Worm (Caenorhabditis elegans) whole organism, early embryonic: ENCODE results near the gene F41E6.12.

Experiments
- B0310.2 ChIP-seq: sonication (generic microtip); optimal IDR thresholded peaks from 2 replicates; lab custom pipeline; 2016; ENCODE audit warnings: mild to moderate bottlenecking, missing genetic modification characterization, missing compliant biosample characterization
- F13C5.2 ChIP-seq: sonication (generic microtip); optimal IDR thresholded peaks from 2 replicates; lab custom pipeline; 2017; ENCODE audit warnings: mild to moderate bottlenecking, missing genetic modification characterization, inconsistent platforms, missing compliant biosample characterization
- aly-1 ChIP-seq: sonication (generic microtip); optimal IDR thresholded peaks from 2 replicates; lab custom pipeline; 2016; ENCODE audit warnings: missing genetic modification characterization, missing compliant biosample characterization
- ama-1 ChIP-seq: fragments of 150-350 bp; optimal IDR thresholded peaks from 2 replicates; lab custom pipeline; 2014
- ceh-13 ChIP-seq: fragments of 200-800 bp; sonication (Bioruptor generic); optimal IDR thresholded peaks from 2 replicates; lab custom pipeline; 2018; ENCODE audit warnings: mild to moderate bottlenecking, missing genetic modification characterization, missing compliant biosample characterization
- ceh-36 ChIP-seq: sonication (generic microtip); optimal IDR thresholded peaks from 2 replicates; lab custom pipeline; 2016; ENCODE audit warnings: missing genetic modification characterization, inconsistent platforms, missing compliant biosample characterization
- ets-7 ChIP-seq: sonication (generic microtip); optimal IDR thresholded peaks from 2 replicates; lab custom pipeline; 2016; ENCODE audit warnings: missing genotype, missing genetic modification characterization, missing compliant biosample characterization
- flt-1 ChIP-seq: fragments of 200-800 bp; sonication (Bioruptor generic); IDR thresholded peaks from 2 replicates; pipeline ENCODE4 v1.3.6; 2022; ENCODE audit warnings: missing genetic modification characterization, missing compliant biosample characterization
- hmbx-1 ChIP-seq: sonication (generic microtip); optimal IDR thresholded peaks from 2 replicates; lab custom pipeline; 2016; ENCODE audit warnings: mild to moderate bottlenecking, missing genetic modification characterization, missing compliant biosample characterization
- hmg-4 ChIP-seq: fragments of 200-800 bp; sonication (Bioruptor generic); optimal IDR thresholded peaks from 2 replicates; lab custom pipeline; 2018; ENCODE audit warnings: mild to moderate bottlenecking, missing genetic modification characterization, missing compliant biosample characterization
- hnd-1 ChIP-seq: sonication (generic microtip); optimal IDR thresholded peaks from 2 replicates; lab custom pipeline; 2016; ENCODE audit warnings: missing genetic modification characterization, missing compliant biosample characterization
- pes-1 ChIP-seq: fragments of 200-800 bp; sonication (Bioruptor generic); IDR thresholded peaks from 2 replicates; pipeline ENCODE4 v1.3.6; 2022; ENCODE audit warnings: missing genetic modification reagents, missing genetic modification characterization, missing compliant biosample characterization
- scrt-1 ChIP-seq: fragments of 200-800 bp; sonication (Bioruptor generic); IDR thresholded peaks from 2 replicates; pipeline ENCODE4 v1.3.6; 2022; ENCODE audit warnings: missing genetic modification characterization, missing compliant biosample characterization
- sea-1 ChIP-seq: fragments of 200-800 bp; sonication (Bioruptor generic); conservative IDR thresholded peaks from 2 replicates; pipeline ENCODE4 v1.3.6; 2022; ENCODE audit warnings: missing genetic modification characterization, missing compliant biosample characterization
- tbx-11 ChIP-seq: fragments of 200-800 bp; sonication (Bioruptor generic); IDR thresholded peaks from 2 replicates; pipeline ENCODE4 v1.3.6; 2022; ENCODE audit warnings: missing genetic modification characterization, missing compliant biosample characterization
- tbx-37 ChIP-seq: fragments of 200-800 bp; sonication (Bioruptor generic); conservative IDR thresholded peaks from 2 replicates; pipeline ENCODE4 v1.3.6; 2022; ENCODE audit warnings: missing genetic modification reagents, missing genetic modification characterization, missing compliant biosample characterization
- tra-4 ChIP-seq: sonication (generic microtip); optimal IDR thresholded peaks from 2 replicates; lab custom pipeline; 2017; ENCODE audit warnings: missing genetic modification characterization, missing compliant biosample characterization

Gene F41E6.12

ce11 chrV:8629029-8629428, at the start of gene F41E6.12:
TSS of gene F41E6.12 (minus strand) at chrV:8629129.
- no peak for TF ChIP-seq ama-1 (lab: Kevin White, UChicago)
- TF ChIP-seq F13C5.2 = no peak
- TF ChIP-seq flt-1 = no peak
- TF ChIP-seq hmbx-1 = no peak
- TF ChIP-seq pes-1 = no peak
- no peak for TF ChIP-seq B0310.2
- TF ChIP-seq ets-7 (tag; lab: Kevin White, UChicago) = no peak
- no peak for TF ChIP-seq tbx-11 (GFP tag; lab: Robert Waterston, UW)
- TF ChIP-seq ceh-36 (tag; lab: Kevin White, UChicago) = no peak
- TF ChIP-seq hmg-4 = no peak
- TF ChIP-seq tbx-37 (GFP tag; lab: Robert Waterston, UW) = no peak
- no peak for TF ChIP-seq aly-1 (tag; lab: Kevin White, UChicago)
- no peak for TF ChIP-seq scrt-1 (GFP tag; lab: Robert Waterston, UW)
- no peak for TF ChIP-seq sea-1 (GFP tag; lab: Robert Waterston, UW)
- TF ChIP-seq hnd-1 (tag; lab: Kevin White, UChicago) = no peak
- TF ChIP-seq tra-4 (tag; lab: Kevin White, UChicago) = no peak
- TF ChIP-seq ceh-13 (GFP tag; lab: Kevin White, UChicago) = no peak

- TF ChIP-seq ceh-13 (GFP tag; lab: Kevin White, UChicago) = no peak
- no peak for TF ChIP-seq tbx-11 (GFP tag; lab: Robert Waterston, UW)
- no peak for TF ChIP-seq flt-1
- no peak for TF ChIP-seq hmg-4
- no peak for TF ChIP-seq ceh-36 (tag; lab: Kevin White, UChicago)
Measured at ce11 chrV:8677193-8677592, 48.3 kb upstream of the F41E6.12 start, which contains the start of gene ZC190.6. TSS of gene ZC190.6 (minus strand) at chrV:8677293.

ce11 chrV:8673498-8673897, 44.6 kb upstream of the F41E6.12 start, which contains the start of gene ZC190.5:
TSS of gene ZC190.5 (minus strand) at chrV:8673598.
- TF ChIP-seq ama-1 (lab: Kevin White, UChicago) (no peak), F13C5.2 (no peak), tbx-37 (GFP tag; lab: Robert Waterston, UW) (no peak), flt-1 (no peak), ceh-13 (GFP tag; lab: Kevin White, UChicago) (no peak), ceh-36 (tag; lab: Kevin White, UChicago) (no peak), B0310.2 (no peak), tra-4 (tag; lab: Kevin White, UChicago) (no peak), ets-7 (tag; lab: Kevin White, UChicago) (no peak)

ce11 chrV:8671568-8672123, 42.7 kb upstream of the F41E6.12 start:
- TF ChIP-seq ceh-13 (GFP tag; lab: Kevin White, UChicago) (no peak), ama-1 (lab: Kevin White, UChicago) (no peak), scrt-1 (GFP tag; lab: Robert Waterston, UW) (no peak), F13C5.2 (no peak), pes-1 (no peak), flt-1 (no peak), ets-7 (tag; lab: Kevin White, UChicago) (no peak), hnd-1 (tag; lab: Kevin White, UChicago) (no peak), B0310.2 (no peak), aly-1 (tag; lab: Kevin White, UChicago) (no peak), hmg-4 (no peak)

- TF ChIP-seq flt-1 (no peak), B0310.2 (no peak), tra-4 (tag; lab: Kevin White, UChicago) (no peak), aly-1 (tag; lab: Kevin White, UChicago) (no peak), ceh-36 (tag; lab: Kevin White, UChicago) (no peak), hmbx-1 (no peak), sea-1 (GFP tag; lab: Robert Waterston, UW) (no peak), hmg-4 (no peak), tbx-11 (GFP tag; lab: Robert Waterston, UW) (no peak)
Measured at ce11 chrV:8670759-8671158, 41.8 kb upstream of the F41E6.12 start.

ce11 chrV:8668224-8668623, 39.3 kb upstream of the F41E6.12 start:
- TF ChIP-seq scrt-1 (GFP tag; lab: Robert Waterston, UW) = no peak
- TF ChIP-seq F13C5.2 = no peak
- TF ChIP-seq ets-7 (tag; lab: Kevin White, UChicago) = no peak
- TF ChIP-seq pes-1 = no peak
- TF ChIP-seq ceh-13 (GFP tag; lab: Kevin White, UChicago) = no peak
- TF ChIP-seq sea-1 (GFP tag; lab: Robert Waterston, UW) = no peak
- TF ChIP-seq ama-1 (lab: Kevin White, UChicago) = no peak
- no peak for TF ChIP-seq hmg-4
- TF ChIP-seq tbx-37 (GFP tag; lab: Robert Waterston, UW) = no peak
- TF ChIP-seq B0310.2 = no peak
- no peak for TF ChIP-seq ceh-36 (tag; lab: Kevin White, UChicago)
- no peak for TF ChIP-seq flt-1
- TF ChIP-seq hnd-1 (tag; lab: Kevin White, UChicago) = no peak
- no peak for TF ChIP-seq tra-4 (tag; lab: Kevin White, UChicago)
- TF ChIP-seq hmbx-1 = no peak
- TF ChIP-seq tbx-11 (GFP tag; lab: Robert Waterston, UW) = no peak
- no peak for TF ChIP-seq aly-1 (tag; lab: Kevin White, UChicago)

- no peak for TF ChIP-seq ets-7 (tag; lab: Kevin White, UChicago)
- TF ChIP-seq aly-1 (tag; lab: Kevin White, UChicago) = no peak
- no peak for TF ChIP-seq hmbx-1
- no peak for TF ChIP-seq F13C5.2
- TF ChIP-seq tbx-37 (GFP tag; lab: Robert Waterston, UW) = no peak
- no peak for TF ChIP-seq hnd-1 (tag; lab: Kevin White, UChicago)
- no peak for TF ChIP-seq pes-1
- TF ChIP-seq ceh-13 (GFP tag; lab: Kevin White, UChicago) = no peak
- no peak for TF ChIP-seq sea-1 (GFP tag; lab: Robert Waterston, UW)
- TF ChIP-seq scrt-1 (GFP tag; lab: Robert Waterston, UW) = no peak
- no peak for TF ChIP-seq tra-4 (tag; lab: Kevin White, UChicago)
- TF ChIP-seq B0310.2 = no peak
- no peak for TF ChIP-seq ceh-36 (tag; lab: Kevin White, UChicago)
- no peak for TF ChIP-seq tbx-11 (GFP tag; lab: Robert Waterston, UW)
Measured at ce11 chrV:8667230-8668021, 38.5 kb upstream of the F41E6.12 start.
